Worm (Caenorhabditis elegans) whole organism, L4 larva: ENCODE measurements around the gene fut-8.
A peak's percentile ranks its signal among the peaks of the same experiment; 100 is the strongest.

Experiments used
- F10B5.3 ChIP-seq: sonication (generic microtip); optimal IDR thresholded peaks from 2 replicates; lab custom pipeline; 2016; ENCODE audit warnings: mild to moderate bottlenecking, missing genetic modification characterization, missing compliant biosample characterization
- T20F7.1 ChIP-seq: fragments of 200-800 bp; sonication (Bioruptor generic); optimal IDR thresholded peaks from 2 replicates; lab custom pipeline; 2018; ENCODE audit warnings: mild to moderate bottlenecking, missing genetic modification characterization, missing compliant biosample characterization
- Y48G9A.11 ChIP-seq: fragments of 200-800 bp; sonication (Bioruptor generic); IDR thresholded peaks from 2 replicates; pipeline ENCODE4 v1.3.6; 2022; ENCODE audit warnings: missing genetic modification reagents, missing genetic modification characterization, missing compliant biosample characterization
- ZK337.2 ChIP-seq: fragments of 200-800 bp; sonication (Bioruptor generic); IDR thresholded peaks from 2 replicates; pipeline ENCODE4 v1.3.6; 2022; ENCODE audit warnings: missing genetic modification reagents, missing genetic modification characterization, missing compliant biosample characterization
- aha-1 ChIP-seq: fragments of 150-350 bp; peaks from one replicate; lab custom pipeline; 2014; ENCODE audit warnings: missing biosample characterization, missing genetic modification characterization
- cey-2 ChIP-seq: sonication (generic microtip); optimal IDR thresholded peaks from 3 replicates; lab custom pipeline; 2017; ENCODE audit warnings: missing genetic modification characterization, mild to moderate bottlenecking, missing compliant biosample characterization, antibody characterized with exemption, borderline replicate concordance; ENCODE audit not compliant: insufficient read depth
- daf-19 ChIP-seq: fragments of 200-800 bp; sonication (Bioruptor generic); conservative IDR thresholded peaks from 2 replicates; pipeline ENCODE4 v1.3.6; 2022; ENCODE audit warnings: missing genetic modification characterization, missing compliant biosample characterization
- dpl-1 ChIP-seq: fragments of 150-350 bp; optimal IDR thresholded peaks from 2 replicates; lab custom pipeline; 2014; ENCODE audit warnings: missing biosample characterization, missing genetic modification reagents, missing genetic modification characterization
- hlh-30 ChIP-seq: sonication (generic microtip); optimal IDR thresholded peaks from 2 replicates; lab custom pipeline; 2017; ENCODE audit warnings: antibody characterized with exemption, mild to moderate bottlenecking, missing genetic modification characterization, missing compliant biosample characterization; ENCODE audit not compliant: insufficient read depth
- lin-38 ChIP-seq: fragments of 200-800 bp; sonication (Bioruptor generic); IDR thresholded peaks from 2 replicates; pipeline ENCODE4 v1.3.6; 2022; ENCODE audit warnings: missing genetic modification reagents, missing genetic modification characterization, missing compliant biosample characterization
- mes-2 ChIP-seq: sonication (generic microtip); optimal IDR thresholded peaks from 2 replicates; lab custom pipeline; 2016; ENCODE audit warnings: missing genotype, mild to moderate bottlenecking, missing genetic modification characterization, missing compliant biosample characterization; ENCODE audit not compliant: poor library complexity, severe bottlenecking
- mxl-3 ChIP-seq: fragments of 200-800 bp; sonication (Bioruptor generic); optimal IDR thresholded peaks from 2 replicates; lab custom pipeline; 2018; ENCODE audit warnings: mild to moderate bottlenecking, missing genetic modification characterization, missing compliant biosample characterization
- nhr-11 ChIP-seq: fragments of 150-350 bp; optimal IDR thresholded peaks from 2 replicates; lab custom pipeline; 2014; ENCODE audit warnings: missing biosample characterization, missing genetic modification characterization
- nhr-48 ChIP-seq: sonication (generic microtip); optimal IDR thresholded peaks from 2 replicates; lab custom pipeline; 2016; ENCODE audit warnings: mild to moderate bottlenecking, missing genetic modification characterization, missing compliant biosample characterization
- nhr-6 ChIP-seq: fragments of 150-350 bp; optimal IDR thresholded peaks from 2 replicates; lab custom pipeline; 2014; ENCODE audit warnings: missing biosample characterization, missing genetic modification characterization
- pha-4 ChIP-seq, 2 experiments: fragments of 150-350 bp in 1 of 2; fragments of 200-800 bp in 1 of 2; sonication (Bioruptor generic) in 1 of 2; IDR thresholded peaks in 1 of 2; optimal IDR thresholded peaks in 1 of 2; 2 replicates each; pipeline versions ENCODE4 v1.3.6 to Lab custom; 2014 to 2022; ENCODE audit warnings: missing genetic modification characterization in 2 of 2, missing genetic modification reagents in 2 of 2, missing biosample characterization in 1 of 2, missing compliant biosample characterization in 1 of 2
- php-3 ChIP-seq: fragments of 200-800 bp; sonication (Bioruptor generic); IDR thresholded peaks from 2 replicates; pipeline ENCODE4 v1.3.6; 2022; ENCODE audit warnings: missing genetic modification reagents, missing genetic modification characterization, missing compliant biosample characterization
- spr-1 ChIP-seq: sonication (generic microtip); optimal IDR thresholded peaks from 2 replicates; lab custom pipeline; 2016; ENCODE audit warnings: mild to moderate bottlenecking, missing genetic modification characterization, missing compliant biosample characterization
- tag-97 ChIP-seq: fragments of 200-800 bp; sonication (Bioruptor generic); IDR thresholded peaks from 2 replicates; pipeline ENCODE4 v1.3.6; 2022; ENCODE audit warnings: missing genetic modification characterization, missing compliant biosample characterization
- tra-1 ChIP-seq: fragments of 200-800 bp; sonication (Bioruptor generic); IDR thresholded peaks from 2 replicates; pipeline ENCODE4 v1.3.6; 2022; ENCODE audit warnings: missing genetic modification reagents, missing genetic modification characterization, missing compliant biosample characterization
- unc-62 ChIP-seq, 3 experiments: fragments of 150-350 bp in 1 of 3; sonication (generic microtip); optimal IDR thresholded peaks in 2 of 3; peaks in 1 of 3; 1 replicate in 1 of 3; 2 replicates in 2 of 3; lab custom pipeline; 2014 to 2017; ENCODE audit warnings: missing biosample characterization in 3 of 3, missing genetic modification characterization in 3 of 3, missing genetic modification reagents in 3 of 3, missing genotype in 1 of 3
- ztf-7 ChIP-seq: fragments of 150-350 bp; optimal IDR thresholded peaks from 2 replicates; lab custom pipeline; 2014; ENCODE audit warnings: missing biosample characterization, missing genetic modification characterization

The fut-8 gene

ce11 chrV:5949674-5950149, 40.6 kb downstream of the fut-8 start:
- TF ChIP-seq nhr-48 (tag; lab: Kevin White, UChicago): peak; percentile 61
- peak in 1 of 2 experiments; percentile 90 for TF ChIP-seq unc-62 (GFP tag; optimal IDR thresholded peaks at IDR 0.05 in 1 of 2; lab: Kevin White, UChicago)
- no peak for TF ChIP-seq unc-62 (tag; optimal IDR thresholded peaks at IDR 0.05; lab: Kevin White, UChicago)
- TF ChIP-seq pha-4 (GFP tag; IDR thresholded peaks at IDR 0.05; lab: Robert Waterston, UW): no peak
- no peak for TF ChIP-seq pha-4 (tag; optimal IDR thresholded peaks at IDR 0.05; lab: Kevin White, UChicago)
- TF ChIP-seq, all 104 proteins: peak for 2

DNA sequence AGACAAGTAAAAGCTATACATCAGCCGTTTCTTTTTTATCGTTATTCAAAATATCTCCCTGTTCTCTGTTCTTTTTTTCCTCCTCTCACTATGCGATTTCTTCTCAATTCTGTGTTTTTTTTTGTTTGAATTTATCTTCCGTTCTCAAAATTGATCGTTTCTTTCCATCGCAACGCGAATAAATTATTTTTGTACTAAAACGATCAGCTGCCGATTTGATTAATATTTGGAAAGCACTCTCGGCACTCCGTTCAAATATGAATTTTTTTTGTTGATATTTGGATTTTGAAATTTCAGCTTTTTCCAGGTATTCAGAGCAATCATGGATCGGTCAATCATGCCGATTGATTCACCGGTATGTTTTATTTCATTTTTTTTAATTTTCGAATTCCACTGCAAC, 47.1 kb downstream of the fut-8 start, which contains the start of gene pst-1:
Gene pst-1, plus strand, starts transcription at position 301 of the 400 bp plus-strand sequence.
- no peak for TF ChIP-seq hlh-30
- TF ChIP-seq lin-38 (GFP tag; lab: Robert Waterston, UW): no peak
- TF ChIP-seq tag-97 (GFP tag; lab: Robert Waterston, UW): no peak
- TF ChIP-seq mxl-3 (GFP tag; lab: Kevin White, UChicago): no peak
- no peak for TF ChIP-seq daf-19 (GFP tag; lab: Robert Waterston, UW)
- no peak for TF ChIP-seq F10B5.3
- no peak for TF ChIP-seq ZK337.2 (GFP tag; lab: Robert Waterston, UW)
- TF ChIP-seq, all 104 proteins: peak for 0

- TF ChIP-seq Y48G9A.11: peak; percentile 97
- no peak for TF ChIP-seq F10B5.3
- TF ChIP-seq T20F7.1 (GFP tag; lab: Kevin White, UChicago): peak; percentile 98
- no peak for TF ChIP-seq spr-1
- TF ChIP-seq cey-2 (tag; lab: Kevin White, UChicago): no peak
- TF ChIP-seq tra-1 (GFP tag; lab: Robert Waterston, UW): no peak
- peak; percentile 98 for TF ChIP-seq dpl-1 (GFP tag; lab: Kevin White, UChicago)
- TF ChIP-seq aha-1 (tag; lab: Kevin White, UChicago): peak; percentile 35
- TF ChIP-seq php-3 (GFP tag; lab: Robert Waterston, UW): no peak
- peak; percentile 69 for TF ChIP-seq mes-2
- TF ChIP-seq nhr-6: peak; percentile 4
- TF ChIP-seq unc-62 (GFP tag; optimal IDR thresholded peaks at IDR 0.05 in 1 of 2; lab: Kevin White, UChicago): peak in 1 of 2 experiments; percentile 64
- no peak for TF ChIP-seq unc-62 (tag; optimal IDR thresholded peaks at IDR 0.05; lab: Kevin White, UChicago)
- TF ChIP-seq nhr-11 (tag; lab: Kevin White, UChicago): no peak
- TF ChIP-seq hlh-30: peak; percentile 52
- peak; percentile 22 for TF ChIP-seq ztf-7 (tag; lab: Kevin White, UChicago)
Observed at ce11 chrV:5939503-5940072, 50.7 kb downstream of the fut-8 start, which contains the start of gene syf-3. Gene syf-3, plus strand, starts transcription at chrV:5940022.
